Worm (Caenorhabditis elegans) whole organism, L4/young adult: Measurements from ENCODE around the gene K02F3.9.

Experiments used
- W03F9.2 ChIP-seq: fragments of 150-350 bp; optimal IDR thresholded peaks from 2 replicates; lab custom pipeline; 2014; ENCODE audit warnings: missing biosample characterization, missing genetic modification characterization
- dao-5 ChIP-seq: sonication (generic microtip); optimal IDR thresholded peaks from 2 replicates; lab custom pipeline; 2016; ENCODE audit warnings: missing genotype, missing genetic modification characterization, moderate library complexity, missing compliant biosample characterization
- him-1 ChIP-seq: sonication (generic microtip); optimal IDR thresholded peaks from 2 replicates; lab custom pipeline; 2016; ENCODE audit warnings: missing genotype, missing genetic modification reagents, missing genetic modification characterization, missing compliant biosample characterization

DNA sequence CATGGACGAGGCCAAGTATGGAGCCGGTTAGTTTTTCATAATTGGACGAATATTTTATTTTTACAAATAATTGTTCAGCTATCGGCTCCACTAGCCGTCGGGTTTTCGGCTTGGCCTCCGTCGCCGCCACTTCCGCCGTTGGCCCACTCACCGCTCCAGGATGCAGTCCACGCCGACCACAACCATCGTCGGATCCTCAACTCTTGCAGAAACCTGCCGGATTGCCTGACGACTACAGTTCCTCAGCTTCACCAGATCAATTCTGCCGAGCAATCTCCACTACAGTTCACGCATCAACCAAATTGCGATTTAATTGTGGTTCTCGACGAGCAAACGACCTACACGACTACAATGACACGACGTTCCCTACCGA, 6.7 kb downstream of the K02F3.9 start:
- TF ChIP-seq dao-5 (tag; lab: Kevin White, UChicago) = no peak
- TF ChIP-seq W03F9.2 = no peak
- no peak for TF ChIP-seq him-1 (tag; lab: Kevin White, UChicago)
